Fruit fly (Drosophila melanogaster): ENCODE measurements around the gene hyd.

DNA sequence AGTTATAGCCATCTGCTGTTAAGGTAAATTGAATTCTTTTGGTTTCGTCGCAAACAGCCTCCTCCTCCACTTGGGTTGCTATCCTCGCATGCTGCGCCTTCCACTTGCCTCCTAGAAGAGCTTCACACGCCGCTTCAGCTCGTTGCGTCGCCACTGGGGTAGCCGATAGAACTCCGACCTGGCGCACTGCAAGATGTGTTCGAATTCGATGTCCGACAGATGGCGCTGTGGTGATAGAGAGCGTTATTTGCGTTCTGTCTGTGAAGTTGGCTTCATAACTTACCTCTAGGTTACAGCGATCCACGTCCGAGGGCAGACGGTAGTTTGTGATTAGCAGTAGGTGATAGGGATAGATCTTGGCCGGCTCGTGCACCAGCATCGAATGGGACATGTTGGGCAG, 30.4 kb downstream of the hyd start:
- TF ChIP-seq pan (optimal IDR thresholded peaks at IDR 0.05), result no peak
- no peak for TF ChIP-seq psq (GFP tag; optimal IDR thresholded peaks at IDR 0.05)
- no peak for TF ChIP-seq Abd-B (GFP tag; optimal IDR thresholded peaks at IDR 0.05)
- no peak for TF ChIP-seq fru (GFP tag; optimal IDR thresholded peaks at IDR 0.05)
- no peak for TF ChIP-seq Dfd (GFP tag; optimal IDR thresholded peaks at IDR 0.05)
- TF ChIP-seq lola (GFP tag; optimal IDR thresholded peaks at IDR 0.05), result no peak
- no peak for TF ChIP-seq N (GFP tag; optimal IDR thresholded peaks at IDR 0.05)
- TF ChIP-seq CrebA (GFP tag; optimal IDR thresholded peaks at IDR 0.05; ENCODE audit: borderline replicate concordance), result no peak
- no peak for TF ChIP-seq OdsH (GFP tag; optimal IDR thresholded peaks at IDR 0.05)

Data from whole organism, wandering third instar larva.